Worm (Caenorhabditis elegans) whole organism, L4/young adult: ENCODE results near the gene C35A5.11.
A peak's percentile ranks its signal among the peaks of the same experiment; 100 is the strongest.

Experiments used
- W03F9.2 ChIP-seq: fragments of 150-350 bp; optimal IDR thresholded peaks from 2 replicates; lab custom pipeline; 2014; ENCODE audit warnings: missing biosample characterization, missing genetic modification characterization
- dao-5 ChIP-seq: sonication (generic microtip); optimal IDR thresholded peaks from 2 replicates; lab custom pipeline; 2016; ENCODE audit warnings: missing genotype, missing genetic modification characterization, moderate library complexity, missing compliant biosample characterization
- him-1 ChIP-seq: sonication (generic microtip); optimal IDR thresholded peaks from 2 replicates; lab custom pipeline; 2016; ENCODE audit warnings: missing genotype, missing genetic modification reagents, missing genetic modification characterization, missing compliant biosample characterization

ce11 chrV:10476864-10477443 lies 26.0 kb downstream of the C35A5.11 start:
- TF ChIP-seq him-1 (tag; lab: Kevin White, UChicago) (peak; percentile 23), dao-5 (tag; lab: Kevin White, UChicago) (no peak), W03F9.2 (tag; lab: Kevin White, UChicago) (no peak)
